Worm (Caenorhabditis elegans) whole organism, mixed stage, embryonic: Measurements from ENCODE around the gene cpin-1.

ENCODE experiments used
- ceh-43 ChIP-seq: fragments of 200-800 bp; sonication (Bioruptor generic); optimal IDR thresholded peaks from 2 replicates; lab custom pipeline; 2018; ENCODE audit warnings: mild to moderate bottlenecking, missing genetic modification characterization, moderate library complexity, missing compliant biosample characterization
- cnd-1 ChIP-seq: fragments of 200-800 bp; sonication (Bioruptor generic); optimal IDR thresholded peaks from 2 replicates; lab custom pipeline; 2018; ENCODE audit warnings: mild to moderate bottlenecking, missing genetic modification characterization, missing compliant biosample characterization
- drap-1 ChIP-seq: fragments of 200-800 bp; sonication (Bioruptor generic); optimal IDR thresholded peaks from 3 replicates; lab custom pipeline; 2018; ENCODE audit warnings: mild to moderate bottlenecking, missing genetic modification characterization, missing compliant biosample characterization
- flh-1 ChIP-seq: fragments of 200-800 bp; sonication (Bioruptor generic); optimal IDR thresholded peaks from 2 replicates; lab custom pipeline; 2018; ENCODE audit warnings: mild to moderate bottlenecking, missing genetic modification characterization, moderate library complexity, missing compliant biosample characterization
- lin-13 ChIP-seq: fragments of 150-350 bp; optimal IDR thresholded peaks from 2 replicates; lab custom pipeline; 2014; ENCODE audit warnings: missing biosample characterization, missing genetic modification characterization
- lsy-2 ChIP-seq: fragments of 150-350 bp; optimal IDR thresholded peaks from 2 replicates; lab custom pipeline; 2014; ENCODE audit warnings: missing biosample characterization, missing genetic modification characterization
- mls-2 ChIP-seq: sonication (generic microtip); optimal IDR thresholded peaks from 2 replicates; lab custom pipeline; 2016; ENCODE audit warnings: mild to moderate bottlenecking, missing genetic modification characterization, moderate library complexity, missing compliant biosample characterization
- nhr-12 ChIP-seq: fragments of 150-350 bp; optimal IDR thresholded peaks from 2 replicates; lab custom pipeline; 2014; ENCODE audit warnings: missing biosample characterization, missing genetic modification characterization
- nhr-237 ChIP-seq: fragments of 150-350 bp; optimal IDR thresholded peaks from 2 replicates; lab custom pipeline; 2014; ENCODE audit warnings: missing biosample characterization, missing genetic modification characterization
- pha-4 ChIP-seq: fragments of 150-350 bp; optimal IDR thresholded peaks from 2 replicates; lab custom pipeline; 2018; ENCODE audit warnings: missing biosample characterization, missing genetic modification reagents, missing genetic modification characterization
- snpc-4 ChIP-seq: fragments of 150-350 bp; optimal IDR thresholded peaks from 2 replicates; lab custom pipeline; 2014; ENCODE audit warnings: missing biosample characterization, missing genetic modification characterization
- unc-39 ChIP-seq: fragments of 150-350 bp; optimal IDR thresholded peaks from 2 replicates; lab custom pipeline; 2014; ENCODE audit warnings: missing biosample characterization, missing genetic modification characterization
- unc-62 ChIP-seq: fragments of 150-350 bp; optimal IDR thresholded peaks from 2 replicates; lab custom pipeline; 2014; ENCODE audit warnings: missing biosample characterization, missing genetic modification reagents, missing genetic modification characterization
- ztf-11 ChIP-seq: fragments of 150-350 bp; optimal IDR thresholded peaks from 2 replicates; lab custom pipeline; 2014; ENCODE audit warnings: missing biosample characterization, missing genetic modification characterization

ce11 chrIV:9457400-9457799 lies 6.9 kb downstream of the cpin-1 start, which contains the start of gene cutl-17:
- no peak for TF ChIP-seq nhr-237 (tag; lab: Kevin White, UChicago)
- TF ChIP-seq nhr-12 (tag; lab: Kevin White, UChicago), result no peak
- no peak for TF ChIP-seq unc-62 (GFP tag; lab: Kevin White, UChicago)
- no peak for TF ChIP-seq ceh-43 (GFP tag; lab: Kevin White, UChicago)
- TF ChIP-seq flh-1, result no peak
- no peak for TF ChIP-seq snpc-4 (tag; lab: Kevin White, UChicago)
- no peak for TF ChIP-seq pha-4 (tag; lab: Kevin White, UChicago)
- TF ChIP-seq lin-13 (tag; lab: Kevin White, UChicago), result no peak
- TF ChIP-seq ztf-11 (tag; lab: Kevin White, UChicago), result no peak
- no peak for TF ChIP-seq drap-1 (GFP tag; lab: Kevin White, UChicago)
- no peak for TF ChIP-seq unc-39 (tag; lab: Kevin White, UChicago)
- no peak for TF ChIP-seq mls-2
- TF ChIP-seq cnd-1 (tag; lab: Kevin White, UChicago), result no peak
- TF ChIP-seq lsy-2 (tag; lab: Kevin White, UChicago), result no peak
